Fruit fly (Drosophila melanogaster) whole organism, embryonic: ENCODE results near the gene PAN3.

Experiments used
- BEAF-32 ChIP-seq: fragments of 200-800 bp; sonication (Bioruptor generic); optimal IDR thresholded peaks from 3 replicates; lab custom pipeline; 2017; ENCODE audit warnings: missing biosample characterization, missing genetic modification characterization, mild to moderate bottlenecking, moderate library complexity, missing genetic modification reagents
- Bdp1 ChIP-seq: fragments of 200-800 bp; sonication (Bioruptor generic); optimal IDR thresholded peaks from 3 replicates; lab custom pipeline; 2016; ENCODE audit warnings: missing biosample characterization, missing genetic modification characterization
- CG10209 ChIP-seq: fragments of 200-800 bp; sonication (Bioruptor generic); optimal IDR thresholded peaks from 3 replicates; lab custom pipeline; 2017; ENCODE audit warnings: missing biosample characterization, mild to moderate bottlenecking, missing genetic modification characterization, missing genetic modification reagents
- CG1024 ChIP-seq: fragments of 200-800 bp; sonication (Bioruptor generic); IDR thresholded peaks from 2 replicates; pipeline ENCODE4 v1.3.6; 2022; ENCODE audit warnings: missing biosample characterization, missing genetic modification characterization
- CG13296 ChIP-seq: fragments of 200-800 bp; sonication (Bioruptor generic); optimal IDR thresholded peaks from 3 replicates; lab custom pipeline; 2018; ENCODE audit warnings: missing biosample characterization, mild to moderate bottlenecking, missing genetic modification characterization
- CG13894 ChIP-seq: fragments of 200-800 bp; sonication (Bioruptor generic); optimal IDR thresholded peaks from 3 replicates; lab custom pipeline; 2018; ENCODE audit warnings: missing biosample characterization, mild to moderate bottlenecking, missing genetic modification characterization, moderate library complexity
- CG15073 ChIP-seq: fragments of 200-800 bp; sonication (Bioruptor generic); optimal IDR thresholded peaks from 2 replicates; lab custom pipeline; 2016; ENCODE audit warnings: missing biosample characterization, missing genetic modification characterization
- CG15269 ChIP-seq: fragments of 200-800 bp; sonication (Bioruptor generic); optimal IDR thresholded peaks from 2 replicates; lab custom pipeline; 2018; ENCODE audit warnings: missing biosample characterization, mild to moderate bottlenecking, missing genetic modification characterization, moderate library complexity
- CG1602 ChIP-seq: fragments of 200-800 bp; sonication (Bioruptor generic); optimal IDR thresholded peaks from 3 replicates; lab custom pipeline; 2016; ENCODE audit warnings: missing biosample characterization, missing genetic modification characterization
- CG17328 ChIP-seq: fragments of 200-800 bp; sonication (Bioruptor generic); IDR thresholded peaks from 2 replicates; pipeline ENCODE4 v1.3.6; 2022; ENCODE audit warnings: missing biosample characterization, missing genetic modification characterization
- CG17361 ChIP-seq: fragments of 200-800 bp; sonication (Bioruptor generic); IDR thresholded peaks from 3 replicates; pipeline ENCODE4 v1.3.6; 2022; ENCODE audit warnings: missing biosample characterization, missing genetic modification characterization
- CG3065 ChIP-seq: fragments of 200-800 bp; sonication (Bioruptor generic); optimal IDR thresholded peaks from 2 replicates; lab custom pipeline; 2016; ENCODE audit warnings: missing biosample characterization, missing genetic modification characterization
- CG32772 ChIP-seq: fragments of 200-800 bp; sonication (Bioruptor generic); IDR thresholded peaks from 2 replicates; pipeline ENCODE4 v1.3.6; 2022; ENCODE audit warnings: missing biosample characterization, missing genetic modification characterization
- CG33213 ChIP-seq: fragments of 200-800 bp; sonication (Bioruptor generic); optimal IDR thresholded peaks from 3 replicates; lab custom pipeline; 2016; ENCODE audit warnings: missing biosample characterization, missing genetic modification characterization
- CG3847 ChIP-seq: fragments of 200-800 bp; sonication (Bioruptor generic); IDR thresholded peaks from 2 replicates; pipeline ENCODE4 v1.3.6; 2022; ENCODE audit warnings: missing biosample characterization, missing genetic modification characterization
- CG4328 ChIP-seq: fragments of 200-800 bp; sonication (Bioruptor generic); optimal IDR thresholded peaks from 3 replicates; lab custom pipeline; 2017; ENCODE audit warnings: missing biosample characterization, missing genetic modification reagents, missing genetic modification characterization
- CG4730 ChIP-seq: fragments of 200-800 bp; sonication (Bioruptor generic); IDR thresholded peaks from 2 replicates; pipeline ENCODE4 v1.3.6; 2022; ENCODE audit warnings: missing biosample characterization, missing genetic modification characterization
- CG4854 ChIP-seq: fragments of 200-800 bp; sonication (Bioruptor generic); optimal IDR thresholded peaks from 2 replicates; lab custom pipeline; 2016; ENCODE audit warnings: missing biosample characterization, missing genetic modification characterization, inconsistent platforms
- CG6654 ChIP-seq: fragments of 200-800 bp; sonication (Bioruptor generic); optimal IDR thresholded peaks from 2 replicates; lab custom pipeline; 2017; ENCODE audit warnings: missing biosample characterization, mild to moderate bottlenecking, missing genetic modification characterization
- CG6765 ChIP-seq: fragments of 200-800 bp; sonication (Bioruptor generic); optimal IDR thresholded peaks from 3 replicates; lab custom pipeline; 2017; ENCODE audit warnings: missing biosample characterization, mild to moderate bottlenecking, missing genetic modification characterization
- CG7745 ChIP-seq: fragments of 200-800 bp; sonication (Bioruptor generic); optimal IDR thresholded peaks from 2 replicates; lab custom pipeline; 2018; ENCODE audit warnings: missing biosample characterization, mild to moderate bottlenecking, missing genetic modification characterization, moderate library complexity
- Gug ChIP-seq: fragments of 200-800 bp; sonication (Bioruptor generic); IDR thresholded peaks from 4 replicates; pipeline ENCODE4 v1.3.6; 2022; ENCODE audit warnings: missing biosample characterization, missing genetic modification characterization
- HHEX ChIP-seq: fragments of 200-800 bp; sonication (Bioruptor generic); optimal IDR thresholded peaks from 3 replicates; lab custom pipeline; 2017; ENCODE audit warnings: missing biosample characterization, mild to moderate bottlenecking, missing genetic modification characterization, missing genetic modification reagents
- Hr3 ChIP-seq: fragments of 200-800 bp; sonication (Bioruptor generic); optimal IDR thresholded peaks from 3 replicates; lab custom pipeline; 2016; ENCODE audit warnings: missing biosample characterization, missing genetic modification characterization
- Ravus ChIP-seq: fragments of 200-800 bp; sonication (Bioruptor generic); IDR thresholded peaks from 2 replicates; pipeline ENCODE4 v1.3.6; 2022; ENCODE audit warnings: missing biosample characterization, missing genetic modification characterization
- Usf ChIP-seq: fragments of 200-800 bp; sonication (Bioruptor generic); optimal IDR thresholded peaks from 2 replicates; lab custom pipeline; 2017; ENCODE audit warnings: missing genotype, missing biosample characterization, missing genetic modification characterization
- ap ChIP-seq: fragments of 200-800 bp; sonication (Bioruptor generic); IDR thresholded peaks from 2 replicates; pipeline ENCODE4 v1.3.6; 2022; ENCODE audit warnings: missing biosample characterization, missing genetic modification characterization
- bab2 ChIP-seq: fragments of 200-800 bp; sonication (Bioruptor generic); optimal IDR thresholded peaks from 2 replicates; lab custom pipeline; 2016; ENCODE audit warnings: missing biosample characterization, missing genetic modification characterization
- bbx ChIP-seq: fragments of 200-800 bp; sonication (Bioruptor generic); IDR thresholded peaks from 2 replicates; pipeline ENCODE4 v1.3.6; 2022; ENCODE audit warnings: missing biosample characterization, missing genetic modification characterization; ENCODE audit not compliant: partially characterized antibody
- bcd ChIP-seq: fragments of 200-800 bp; sonication (Bioruptor generic); optimal IDR thresholded peaks from 2 replicates; lab custom pipeline; 2017; ENCODE audit warnings: missing biosample characterization, mild to moderate bottlenecking, missing genetic modification characterization
- cato ChIP-seq: fragments of 200-800 bp; sonication (Bioruptor generic); optimal IDR thresholded peaks from 2 replicates; lab custom pipeline; 2016; ENCODE audit warnings: missing biosample characterization, missing genetic modification characterization, borderline replicate concordance
- dpn ChIP-seq, 2 experiments: fragments of 200-800 bp; sonication (Bioruptor generic); optimal IDR thresholded peaks; 3 replicates each; lab custom pipeline; 2016; ENCODE audit warnings: missing biosample characterization in 2 of 2, missing genetic modification characterization in 2 of 2
- eyg ChIP-seq: fragments of 200-800 bp; sonication (Bioruptor generic); optimal IDR thresholded peaks from 3 replicates; lab custom pipeline; 2016; ENCODE audit warnings: missing biosample characterization, missing genetic modification characterization
- ken ChIP-seq: fragments of 200-800 bp; sonication (Bioruptor generic); IDR thresholded peaks from 3 replicates; pipeline ENCODE4 v1.3.6; 2022; ENCODE audit warnings: missing biosample characterization, missing genetic modification characterization
- lab ChIP-seq: fragments of 200-800 bp; sonication (Bioruptor generic); optimal IDR thresholded peaks from 3 replicates; lab custom pipeline; 2017; ENCODE audit warnings: missing biosample characterization, missing genetic modification characterization, mild to moderate bottlenecking, moderate library complexity, missing genetic modification reagents
- lmd ChIP-seq: fragments of 200-800 bp; sonication (Bioruptor generic); IDR thresholded peaks from 2 replicates; pipeline ENCODE4 v1.3.6; 2022; ENCODE audit warnings: missing biosample characterization, missing genetic modification characterization
- luna ChIP-seq: fragments of 200-800 bp; sonication (Bioruptor generic); optimal IDR thresholded peaks from 2 replicates; lab custom pipeline; 2016; ENCODE audit warnings: missing biosample characterization, missing genetic modification characterization
- mld ChIP-seq: fragments of 200-800 bp; sonication (Bioruptor generic); IDR thresholded peaks from 3 replicates; pipeline ENCODE4 v1.3.6; 2022; ENCODE audit warnings: missing biosample characterization, missing genetic modification characterization; ENCODE audit not compliant: partially characterized antibody
- otp ChIP-seq: fragments of 200-800 bp; sonication (Bioruptor generic); IDR thresholded peaks from 3 replicates; pipeline ENCODE4, ENCODE4 v1.3.6; 2022; ENCODE audit warnings: missing biosample characterization, missing genetic modification characterization
- pan ChIP-seq, 4 experiments: fragments of >200 bp in 3 of 4; fragments of 200-800 bp in 1 of 4; sonication (Bioruptor generic) in 1 of 4; optimal IDR thresholded peaks in 3 of 4; IDR thresholded peaks in 1 of 4; 2 replicates each; pipeline versions ENCODE4 v1.3.6 to Lab custom; 2017 to 2022; ENCODE audit warnings: missing biosample characterization in 2 of 4, missing genetic modification characterization in 2 of 4, mixed read lengths in 1 of 4
- pnt ChIP-seq: fragments of 200-800 bp; sonication (Bioruptor generic); optimal IDR thresholded peaks from 3 replicates; lab custom pipeline; 2016; ENCODE audit warnings: missing biosample characterization, missing genetic modification characterization
- pros ChIP-seq: fragments of 200-800 bp; sonication (Bioruptor generic); optimal IDR thresholded peaks from 3 replicates; lab custom pipeline; 2019; ENCODE audit warnings: missing biosample characterization, mild to moderate bottlenecking, missing genetic modification characterization, moderate library complexity
- schlank ChIP-seq: fragments of 200-800 bp; sonication (Bioruptor generic); optimal IDR thresholded peaks from 2 replicates; lab custom pipeline; 2018; ENCODE audit warnings: missing biosample characterization, mild to moderate bottlenecking, missing genetic modification characterization
- scrt ChIP-seq: fragments of 200-800 bp; sonication (Bioruptor generic); optimal IDR thresholded peaks from 2 replicates; lab custom pipeline; 2018; ENCODE audit warnings: missing biosample characterization, mild to moderate bottlenecking, missing genetic modification characterization, moderate library complexity
- sima ChIP-seq: fragments of 200-800 bp; sonication (Bioruptor generic); optimal IDR thresholded peaks from 2 replicates; lab custom pipeline; 2016; ENCODE audit warnings: missing biosample characterization, missing genetic modification characterization
- sisA ChIP-seq: fragments of 200-800 bp; sonication (Bioruptor generic); IDR thresholded peaks from 2 replicates; pipeline ENCODE4 v1.3.6; 2022; ENCODE audit warnings: missing biosample characterization, missing genetic modification characterization
- ssp ChIP-seq: fragments of 200-800 bp; sonication (Bioruptor generic); IDR thresholded peaks from 2 replicates; pipeline ENCODE4 v1.3.6; 2022; ENCODE audit warnings: missing biosample characterization, missing genetic modification characterization
- vfl ChIP-seq: fragments of 200-800 bp; sonication (Bioruptor generic); optimal IDR thresholded peaks from 2 replicates; lab custom pipeline; 2016; ENCODE audit warnings: missing biosample characterization, missing genetic modification characterization
- yki ChIP-seq: fragments of >200 bp; optimal IDR thresholded peaks from 3 replicates; lab custom pipeline; 2018

PAN3 gene

DNA sequence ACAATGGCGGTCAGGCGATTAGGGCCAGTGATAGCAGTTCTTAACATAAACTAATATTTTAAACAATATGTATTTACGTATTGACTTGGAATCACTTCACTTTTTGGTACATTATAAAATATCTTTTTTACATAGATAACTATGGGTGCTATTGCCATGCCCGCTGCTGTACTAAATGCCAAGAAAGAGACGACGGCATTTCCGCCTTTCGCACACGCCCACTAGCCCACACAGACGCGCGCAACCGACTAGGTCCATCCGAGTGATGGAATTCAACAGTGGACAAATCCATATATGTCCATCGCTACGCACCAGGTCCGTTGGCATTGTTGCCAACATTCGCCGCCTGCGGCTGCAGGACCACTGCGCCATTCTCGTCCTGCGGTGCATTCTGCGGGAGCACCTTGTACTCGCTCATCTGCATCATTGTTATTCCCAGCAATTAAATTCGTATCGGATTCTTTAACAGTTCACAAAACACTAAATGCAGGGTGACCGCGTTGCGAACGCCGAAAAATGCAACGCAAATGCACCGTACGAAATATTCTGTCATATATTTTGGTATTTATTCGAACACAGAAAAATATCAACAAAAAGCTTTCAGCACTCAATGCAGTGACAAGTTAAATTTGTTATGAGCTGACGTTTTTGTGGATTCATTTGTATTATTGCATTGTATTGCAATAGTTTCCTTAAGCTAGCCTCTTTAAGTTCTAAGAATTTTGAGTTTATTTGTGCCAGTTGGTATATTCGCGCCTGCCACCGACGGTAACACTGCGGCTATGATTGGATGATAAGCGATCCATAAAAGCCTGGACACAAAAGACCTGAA lies 24.4 kb upstream of the PAN3 start, which contains the start of the genes scramb2 and Sk2 (continued):
- TF ChIP-seq CG17361 (GFP tag; lab: Robert Waterston, UW) (peak; percentile 95), yki (lab: Kevin White, UChicago) (no peak), pros (GFP tag; lab: Kevin White, UChicago) (peak; percentile 71), CG3065 (peak; percentile 96), lmd (GFP tag; lab: Robert Waterston, UW) (peak; percentile 94), vfl (GFP tag; lab: Kevin White, UChicago) (peak; percentile 70), ken (GFP tag; lab: Robert Waterston, UW) (peak; percentile 91), BEAF-32 (peak; percentile 31), ap (GFP tag; lab: Robert Waterston, UW) (peak; percentile 94), bbx (GFP tag; lab: Robert Waterston, UW) (no peak), dpn (GFP tag; optimal IDR thresholded peaks at IDR 0.05; lab: Kevin White, UChicago) (peak; percentile 91 to 94), luna (peak; percentile 3), CG7745 (peak; percentile 7), CG15269 (tag; lab: Kevin White, UChicago) (peak; percentile 97), otp (peak; percentile 93), CG32772 (peak; percentile 89), schlank (peak; percentile 86), eyg (peak; percentile 73), CG4328 (GFP tag; lab: Kevin White, UChicago) (peak; percentile 90), sisA (GFP tag; lab: Robert Waterston, UW) (peak; percentile 94), CG6765 (GFP tag; lab: Kevin White, UChicago) (peak; percentile 92), HHEX (GFP tag; lab: Kevin White, UChicago) (peak; percentile 97), bab2 (GFP tag; lab: Kevin White, UChicago) (peak; percentile 87), Hr3 (GFP tag; lab: Kevin White, UChicago) (peak; percentile 91), CG1024 (GFP tag; lab: Robert Waterston, UW) (peak; percentile 88), CG6654 (GFP tag; lab: Kevin White, UChicago) (peak; percentile 84), cato (GFP tag; lab: Kevin White, UChicago) (peak; percentile 88), scrt (GFP tag; lab: Kevin White, UChicago) (peak; percentile 91), CG3847 (GFP tag; lab: Robert Waterston, UW) (peak; percentile 91), pnt (GFP tag; lab: Kevin White, UChicago) (peak; percentile 75), pan (optimal IDR thresholded peaks at IDR 0.05; lab: Kevin White, UChicago) (no peak), pan (GFP tag; optimal IDR thresholded peaks at IDR 0.05 in 1 of 2, IDR thresholded peaks at IDR 0.05 in 1 of 2) (peak in 1 of 2 experiments; percentile 96), CG1602 (GFP tag; lab: Kevin White, UChicago) (peak; percentile 89), bcd (GFP tag; lab: Kevin White, UChicago) (peak; percentile 95), Ravus (GFP tag; lab: Robert Waterston, UW) (peak; percentile 86), CG33213 (GFP tag; lab: Kevin White, UChicago) (peak; percentile 75), mld (GFP tag; lab: Robert Waterston, UW) (no peak), CG4854 (GFP tag; lab: Kevin White, UChicago) (peak; percentile 90), CG10209 (peak; percentile 95), CG13894 (tag; lab: Kevin White, UChicago) (peak; percentile 85), CG17328 (peak; percentile 95), sima (peak; percentile 51), CG13296 (GFP tag; lab: Kevin White, UChicago) (peak; percentile 97), Usf (GFP tag; lab: Kevin White, UChicago) (peak; percentile 87), CG15073 (peak; percentile 21), lab (peak; percentile 98), Gug (GFP tag; lab: Robert Waterston, UW) (peak; percentile 89), ssp (GFP tag; lab: Robert Waterston, UW) (peak; percentile 82), Bdp1 (GFP tag; lab: Kevin White, UChicago) (peak; percentile 75), CG4730 (GFP tag; lab: Robert Waterston, UW) (peak; percentile 93)
